Fruit fly (Drosophila melanogaster): ENCODE data around the gene CG5171.

DNA sequence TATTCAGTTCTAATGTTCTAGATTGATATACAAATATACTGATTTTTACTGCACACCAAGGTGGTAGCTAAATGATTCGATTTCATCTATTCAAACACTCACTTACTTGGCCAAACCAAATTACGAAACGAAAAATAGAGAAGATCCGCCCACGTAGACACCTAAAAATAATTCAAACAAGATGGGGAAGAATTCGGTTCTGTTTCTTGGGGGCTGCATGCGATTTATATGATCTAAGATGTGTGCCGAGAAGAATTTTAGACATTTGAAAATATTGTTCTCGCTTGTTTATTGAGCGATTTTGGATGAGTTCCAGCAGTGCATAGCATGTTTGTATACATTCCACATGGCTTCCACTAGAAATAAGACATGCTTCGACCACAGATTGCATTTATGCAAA, 6.5 kb downstream of the CG5171 start:
- no peak for TF ChIP-seq Jra (GFP tag; optimal IDR thresholded peaks at IDR 0.05)
- TF ChIP-seq Hnf4 (GFP tag; optimal IDR thresholded peaks at IDR 0.05): no peak
- no peak for TF ChIP-seq br (GFP tag; optimal IDR thresholded peaks at IDR 0.05)
- no peak for TF ChIP-seq Hr78 (GFP tag; optimal IDR thresholded peaks at IDR 0.05)
- TF ChIP-seq h (GFP tag; optimal IDR thresholded peaks at IDR 0.05): no peak
- no peak for TF ChIP-seq HLH106 (tag; optimal IDR thresholded peaks at IDR 0.05)
